Fruit fly (Drosophila melanogaster): ENCODE measurements around the gene Gyf.
A peak's percentile ranks its signal among the peaks of the same experiment; 100 is the strongest.

Gyf gene

DNA sequence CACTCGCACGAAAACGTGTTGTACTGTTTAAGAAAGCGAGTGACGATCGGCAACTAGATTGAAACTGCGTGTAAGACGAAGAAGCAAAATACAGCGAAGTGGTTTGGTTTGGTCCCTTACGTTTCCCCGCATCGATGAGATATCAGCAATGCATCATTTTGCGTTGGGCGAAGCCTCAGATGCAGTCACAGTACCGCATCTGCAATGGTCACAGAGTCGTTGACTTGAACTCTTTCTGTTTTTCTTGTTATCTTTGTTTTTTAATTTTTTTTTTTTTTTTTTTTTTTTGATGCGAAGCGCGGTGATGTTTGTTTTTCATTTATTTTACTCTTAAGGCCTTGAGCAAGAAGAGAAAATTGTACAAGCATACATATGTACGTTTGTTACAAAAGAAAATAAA lies 37.0 kb downstream of the Gyf start:
- TF ChIP-seq svp (GFP tag) (peak; percentile 56), fd85E (GFP tag; optimal IDR thresholded peaks at IDR 0.05) (no peak), CG10669 (GFP tag; optimal IDR thresholded peaks at IDR 0.05) (peak; percentile 8), Gug (GFP tag; IDR thresholded peaks at IDR 0.05) (no peak), CG8319 (GFP tag; optimal IDR thresholded peaks at IDR 0.05) (no peak), CG6854 (GFP tag; optimal IDR thresholded peaks at IDR 0.05) (no peak), Sox14 (GFP tag; optimal IDR thresholded peaks at IDR 0.05) (no peak), CG6163 (GFP tag; IDR thresholded peaks at IDR 0.05) (no peak; the same call in 2 of the 3 replicates), CG8632 (GFP tag; optimal IDR thresholded peaks at IDR 0.05) (peak; percentile 43), Eip93F (GFP tag; optimal IDR thresholded peaks at IDR 0.05) (no peak), Eip75B (GFP tag; optimal IDR thresholded peaks at IDR 0.05) (peak; percentile 52), dsx (GFP tag; optimal IDR thresholded peaks at IDR 0.05; ENCODE audit: poor library complexity, severe bottlenecking) (peak; percentile 69), CG8119 (GFP tag; IDR thresholded peaks at IDR 0.05) (no peak), salr (GFP tag; optimal IDR thresholded peaks at IDR 0.05) (peak in 1 of 2 experiments; percentile 59), Sox15 (GFP tag; optimal IDR thresholded peaks at IDR 0.05) (no peak), CG16779 (tag; optimal IDR thresholded peaks at IDR 0.05) (no peak), acj6 (GFP tag; optimal IDR thresholded peaks at IDR 0.05) (peak; percentile 5), achi (GFP tag; optimal IDR thresholded peaks at IDR 0.05) (peak; percentile 32), Lpt (GFP tag; optimal IDR thresholded peaks at IDR 0.05) (peak; percentile 53), Sox102F (GFP tag; optimal IDR thresholded peaks at IDR 0.05) (peak; percentile 55), CG6792 (GFP tag; optimal IDR thresholded peaks at IDR 0.05) (peak; percentile 15), fd59A (GFP tag; optimal IDR thresholded peaks at IDR 0.05) (no peak), CG15336 (GFP tag; IDR thresholded peaks at IDR 0.05) (no peak), Blimp-1 (GFP tag; optimal IDR thresholded peaks at IDR 0.05) (no peak), CG11762 (GFP tag; optimal IDR thresholded peaks at IDR 0.05; ENCODE audit: insufficient read depth) (no peak), CG3032 (tag; optimal IDR thresholded peaks at IDR 0.05) (peak; percentile 61), CG6276 (GFP tag; optimal IDR thresholded peaks at IDR 0.05) (peak; percentile 10), Hr39 (GFP tag; optimal IDR thresholded peaks at IDR 0.05) (no peak), CG11902 (GFP tag; optimal IDR thresholded peaks at IDR 0.05) (no peak), CG10631 (GFP tag; optimal IDR thresholded peaks at IDR 0.05) (peak; percentile 36), topi (GFP tag; optimal IDR thresholded peaks at IDR 0.05) (no peak), CG3919 (GFP tag; optimal IDR thresholded peaks at IDR 0.05) (peak; percentile 55), CG9139 (GFP tag; optimal IDR thresholded peaks at IDR 0.05) (peak; percentile 60), CG31627 (GFP tag; optimal IDR thresholded peaks at IDR 0.05) (no peak), CG4318 (GFP tag; optimal IDR thresholded peaks at IDR 0.05) (no peak), CG32006 (GFP tag; optimal IDR thresholded peaks at IDR 0.05) (no peak), CG6808 (GFP tag; optimal IDR thresholded peaks at IDR 0.05) (peak; percentile 69), Smox (GFP tag; optimal IDR thresholded peaks at IDR 0.05) (no peak), dac (GFP tag; optimal IDR thresholded peaks at IDR 0.05) (no peak), Hr38 (GFP tag; optimal IDR thresholded peaks at IDR 0.05) (no peak), CG11294 (GFP tag; IDR thresholded peaks at IDR 0.05) (no peak), Ets21C (GFP tag; optimal IDR thresholded peaks at IDR 0.05) (no peak), pdm3 (GFP tag; optimal IDR thresholded peaks at IDR 0.05) (peak; percentile 47), CG7368 (GFP tag; optimal IDR thresholded peaks at IDR 0.05) (no peak), eg (GFP tag; IDR thresholded peaks at IDR 0.05) (no peak), esn (GFP tag; optimal IDR thresholded peaks at IDR 0.05) (no peak), spab (GFP tag; optimal IDR thresholded peaks at IDR 0.05) (peak; percentile 48), lz (GFP tag; optimal IDR thresholded peaks at IDR 0.05) (no peak), Eip78C (GFP tag) (peak; percentile 79), Met (GFP tag; optimal IDR thresholded peaks at IDR 0.05) (peak; percentile 13), ss (GFP tag; optimal IDR thresholded peaks at IDR 0.05) (peak; percentile 55 to 66), CG34406 (GFP tag; optimal IDR thresholded peaks at IDR 0.05) (peak; percentile 43), vri (GFP tag; optimal IDR thresholded peaks at IDR 0.05) (no peak)

All from whole organism, prepupa.